Fruit fly (Drosophila melanogaster) whole organism, adult: ENCODE data around the gene CG13078.

ENCODE experiments used
- CG11617 ChIP-seq: fragments of 200-800 bp; sonication (Bioruptor generic); optimal IDR thresholded peaks from 2 replicates; lab custom pipeline; 2017; ENCODE audit warnings: mild to moderate bottlenecking, missing biosample characterization, missing genetic modification reagents, missing genetic modification characterization
- CG14711 ChIP-seq: fragments of 200-800 bp; sonication (Bioruptor generic); optimal IDR thresholded peaks from 2 replicates; lab custom pipeline; 2018; ENCODE audit warnings: missing biosample characterization, mild to moderate bottlenecking, missing genetic modification characterization, moderate library complexity
- CG5204 ChIP-seq: fragments of 200-800 bp; sonication (Bioruptor generic); optimal IDR thresholded peaks from 2 replicates; lab custom pipeline; 2016; ENCODE audit warnings: missing biosample characterization, missing genetic modification characterization
- Mnt ChIP-seq: fragments of 200-800 bp; sonication (Bioruptor generic); optimal IDR thresholded peaks from 2 replicates; lab custom pipeline; 2016; ENCODE audit warnings: missing biosample characterization, mild to moderate bottlenecking, missing genetic modification characterization
- bab1 ChIP-seq: fragments of 200-800 bp; sonication (Bioruptor generic); optimal IDR thresholded peaks from 3 replicates; lab custom pipeline; 2019; ENCODE audit warnings: missing biosample characterization, mild to moderate bottlenecking, missing genetic modification characterization, moderate library complexity
- cic ChIP-seq: fragments of 200-800 bp; sonication (Bioruptor generic); optimal IDR thresholded peaks from 2 replicates; lab custom pipeline; 2017; ENCODE audit warnings: missing biosample characterization, mild to moderate bottlenecking, missing genetic modification characterization, moderate library complexity
- cnc ChIP-seq, 2 experiments: fragments of >200 bp; optimal IDR thresholded peaks; 2 replicates each; lab custom pipeline; 2017
- pad ChIP-seq: fragments of 200-800 bp; sonication (Bioruptor generic); optimal IDR thresholded peaks from 3 replicates; lab custom pipeline; 2017; ENCODE audit warnings: missing biosample characterization, missing genetic modification characterization, mild to moderate bottlenecking, moderate library complexity, missing genetic modification reagents
- toe ChIP-seq: fragments of 200-800 bp; sonication (Bioruptor generic); optimal IDR thresholded peaks from 2 replicates; lab custom pipeline; 2016; ENCODE audit warnings: missing biosample characterization, missing genetic modification characterization

- TF ChIP-seq Mnt = no peak
- no peak for TF ChIP-seq cnc (optimal IDR thresholded peaks at IDR 0.05; lab: Kevin White, UChicago)
- TF ChIP-seq CG5204 (GFP tag; lab: Kevin White, UChicago) = no peak
- TF ChIP-seq pad (GFP tag; lab: Kevin White, UChicago) = no peak
- TF ChIP-seq CG11617 (GFP tag; lab: Kevin White, UChicago) = no peak
- no peak for TF ChIP-seq cic
- TF ChIP-seq bab1 = no peak
- TF ChIP-seq toe (GFP tag; lab: Kevin White, UChicago) = no peak
- TF ChIP-seq CG14711 (tag; lab: Kevin White, UChicago) = no peak
Observed at dm6 chr2L:19594102-19594501, 30.4 kb downstream of the CG13078 start.
